Worm (Caenorhabditis elegans): Measurements from ENCODE around the gene npr-42.

npr-42 gene

DNA sequence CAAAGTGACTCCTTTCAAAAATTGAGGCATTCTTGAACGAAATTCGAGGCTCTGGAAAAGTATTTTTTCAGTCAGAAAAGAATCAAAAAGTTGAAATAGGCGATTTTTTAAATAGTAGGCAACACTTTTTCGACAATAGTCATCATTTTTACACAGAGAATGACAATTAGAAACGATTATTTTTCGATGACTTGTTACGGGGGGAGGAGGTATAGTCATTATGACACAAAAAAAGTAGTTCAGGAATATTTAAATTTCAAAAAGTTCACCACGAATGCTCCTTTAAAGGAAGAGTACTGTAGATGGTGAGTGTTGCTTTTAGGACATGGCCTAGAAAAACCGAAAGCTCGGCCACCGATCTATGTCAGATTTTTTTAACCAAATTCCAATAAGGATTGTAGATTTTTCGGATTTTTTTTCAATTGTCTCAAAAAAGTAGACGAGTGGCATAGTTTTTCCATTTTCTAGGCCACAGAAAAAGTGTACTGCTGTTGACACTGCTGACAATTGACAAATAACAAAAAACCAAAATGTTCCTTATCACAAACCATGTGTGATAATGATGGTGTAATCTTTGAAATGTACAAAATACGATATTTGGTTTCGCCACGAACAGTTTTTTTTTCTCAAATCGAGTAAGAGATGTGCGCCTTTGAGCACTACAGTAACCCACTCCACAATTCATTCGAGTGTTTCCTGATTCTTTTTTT is 31.1 kb downstream of the npr-42 start, which contains the start of gene Y52E8A.3:
TSS of gene Y52E8A.3 (minus strand) at position 51 of the 710 bp plus-strand sequence.
- TF ChIP-seq dao-5 (tag; optimal IDR thresholded peaks at IDR 0.05) (no peak), him-1 (tag; optimal IDR thresholded peaks at IDR 0.05) (no peak), W03F9.2 (tag; optimal IDR thresholded peaks at IDR 0.05) (no peak)

DNA sequence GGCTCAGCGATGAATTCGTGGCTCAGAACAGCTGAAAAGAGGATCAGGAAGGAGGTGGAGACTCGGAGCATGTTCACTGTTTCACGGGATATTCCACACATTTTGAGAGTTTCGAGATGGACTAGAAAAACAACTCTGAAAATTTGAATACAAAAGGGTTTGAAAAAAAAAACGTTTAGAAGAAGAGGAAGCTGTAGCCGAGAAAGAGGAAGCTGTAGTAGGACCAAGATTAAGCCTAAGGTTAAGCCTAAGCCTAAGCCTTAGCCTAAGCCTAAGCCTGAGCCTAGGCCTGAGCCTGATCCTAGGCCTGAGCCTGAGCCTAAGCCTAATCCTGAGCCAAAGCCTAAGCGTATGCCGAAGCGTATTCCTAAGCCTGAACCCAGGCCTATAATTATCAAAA is 36.1 kb downstream of the npr-42 start, which contains the start of gene plep-1:
TSS of gene plep-1 (minus strand) at position 101 of the 400 bp plus-strand sequence.
- no peak for TF ChIP-seq dao-5 (tag; optimal IDR thresholded peaks at IDR 0.05)
- TF ChIP-seq him-1 (tag; optimal IDR thresholded peaks at IDR 0.05) = no peak
- no peak for TF ChIP-seq W03F9.2 (tag; optimal IDR thresholded peaks at IDR 0.05)

DNA sequence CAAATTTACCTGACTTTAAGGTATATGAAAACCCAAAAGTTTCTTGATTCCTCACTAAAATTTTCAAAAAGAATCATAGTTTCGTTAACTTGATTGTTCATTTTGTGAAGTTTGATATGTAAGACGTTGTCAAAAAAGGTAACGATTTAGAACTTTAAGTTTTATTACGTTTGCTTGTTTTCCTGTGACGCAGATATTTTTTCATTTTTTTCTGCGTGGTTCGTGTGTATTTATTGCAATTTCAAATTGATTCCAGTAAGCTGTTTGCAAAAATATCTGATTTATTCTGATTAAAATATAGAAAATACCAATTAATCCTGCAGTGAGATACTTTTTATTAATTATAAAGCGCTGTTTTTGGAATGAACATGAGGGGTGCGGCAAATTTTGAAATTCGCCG is 40.0 kb downstream of the npr-42 start, which contains the start of gene srw-40:
TSS of gene srw-40 (minus strand) at position 101 of the 400 bp plus-strand sequence.
- TF ChIP-seq him-1 (tag; optimal IDR thresholded peaks at IDR 0.05) (no peak), W03F9.2 (tag; optimal IDR thresholded peaks at IDR 0.05) (no peak), dao-5 (tag; optimal IDR thresholded peaks at IDR 0.05) (no peak)

DNA sequence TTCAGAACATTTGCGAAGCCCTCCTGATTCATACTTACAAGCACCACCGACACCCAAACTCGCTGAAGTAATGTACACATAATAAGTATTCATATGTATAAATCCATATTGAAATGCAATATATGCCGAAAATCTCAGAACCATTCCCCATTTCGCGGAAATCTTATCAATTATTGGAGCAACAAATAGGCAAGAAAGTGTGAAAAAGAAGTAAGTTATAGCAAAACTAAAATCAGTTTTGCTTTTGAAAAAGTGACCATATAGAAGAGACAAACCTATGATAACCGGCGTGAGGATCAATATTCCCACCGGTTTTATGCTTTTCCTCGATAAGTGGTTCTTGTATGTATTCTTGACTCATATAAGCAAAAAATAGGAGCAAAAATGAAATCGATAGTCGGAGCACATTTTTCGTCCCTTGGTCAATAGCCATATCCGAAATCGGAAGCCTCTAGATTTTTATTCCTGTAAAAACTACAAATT is 43.6 kb downstream of the npr-42 start, which contains the start of gene Y52E8A.6:
TSS of gene Y52E8A.6 (minus strand) at position 433 of the 483 bp plus-strand sequence.
- TF ChIP-seq W03F9.2 (tag; optimal IDR thresholded peaks at IDR 0.05) = no peak
- TF ChIP-seq him-1 (tag; optimal IDR thresholded peaks at IDR 0.05) = no peak
- no peak for TF ChIP-seq dao-5 (tag; optimal IDR thresholded peaks at IDR 0.05)

DNA sequence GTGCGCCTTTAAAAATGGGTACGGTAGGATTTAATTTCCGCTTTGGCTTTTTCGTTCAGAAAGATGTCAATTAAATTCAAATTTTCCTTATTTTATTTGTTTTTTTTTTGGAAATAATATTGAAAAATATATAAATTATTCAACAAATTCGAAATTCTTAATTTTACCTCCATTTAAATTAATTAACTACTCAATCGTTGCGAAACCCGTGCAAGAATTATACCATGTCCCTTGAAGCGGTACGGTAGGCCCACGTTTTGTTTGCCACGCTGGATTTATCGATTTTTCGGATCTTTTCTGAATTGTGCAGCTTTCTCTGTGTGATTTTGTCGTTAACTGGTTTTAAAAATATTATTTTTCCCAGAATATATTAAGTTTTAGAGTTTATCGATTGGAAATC is 44.5 kb downstream of the npr-42 start, which contains the start of gene Y52E8A.2:
TSS of gene Y52E8A.2 (plus strand) at position 382 of the 400 bp plus-strand sequence.
- TF ChIP-seq W03F9.2 (tag; optimal IDR thresholded peaks at IDR 0.05) (no peak), dao-5 (tag; optimal IDR thresholded peaks at IDR 0.05) (no peak), him-1 (tag; optimal IDR thresholded peaks at IDR 0.05) (no peak)

DNA sequence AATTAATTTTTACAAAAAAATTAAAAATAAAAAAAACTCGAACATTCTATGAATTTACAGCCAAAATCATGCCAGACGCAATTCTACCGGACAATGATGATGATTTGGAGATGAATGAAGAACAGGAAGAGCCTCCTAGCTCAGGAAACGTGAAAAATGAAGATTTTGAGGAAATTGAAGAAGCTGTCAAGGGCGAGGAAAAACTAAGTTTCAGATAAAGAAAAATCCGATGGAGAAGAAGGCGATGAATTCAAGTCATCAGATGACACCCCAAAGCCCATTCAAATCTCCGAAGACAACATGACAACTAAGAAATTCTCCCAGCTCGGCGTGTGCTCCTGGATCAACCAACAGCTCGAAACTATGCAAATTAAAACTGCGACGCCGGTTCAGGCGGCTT is 45.8 kb downstream of the npr-42 start, which contains the start of gene Y52E8A.1:
TSS of gene Y52E8A.1 (plus strand) at position 301 of the 400 bp plus-strand sequence.
- TF ChIP-seq W03F9.2 (tag; optimal IDR thresholded peaks at IDR 0.05) (no peak), dao-5 (tag; optimal IDR thresholded peaks at IDR 0.05) (no peak), him-1 (tag; optimal IDR thresholded peaks at IDR 0.05) (no peak)

DNA sequence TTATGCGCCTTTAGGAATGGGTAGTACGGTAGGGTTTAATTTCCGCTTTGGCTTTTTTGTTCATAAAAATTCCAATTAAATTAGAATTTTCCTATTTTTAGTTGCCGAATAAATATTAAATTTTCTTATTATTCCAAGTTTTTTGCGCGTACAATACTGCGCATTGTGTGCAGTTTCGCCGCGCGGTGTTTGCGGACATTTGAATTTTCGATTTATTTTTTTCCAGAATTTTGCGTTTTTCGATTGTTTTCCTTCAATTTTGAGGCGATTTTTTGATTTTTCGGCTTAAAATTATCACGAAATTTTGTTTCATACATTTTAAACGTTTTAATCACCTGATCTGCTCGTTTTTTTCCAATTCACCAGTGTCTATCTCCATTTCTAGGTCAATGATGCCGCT is 46.9 kb downstream of the npr-42 start, which contains the start of gene H20J04.6:
TSS of gene H20J04.6 (plus strand) at position 386 of the 400 bp plus-strand sequence.
- no peak for TF ChIP-seq dao-5 (tag; optimal IDR thresholded peaks at IDR 0.05)

DNA sequence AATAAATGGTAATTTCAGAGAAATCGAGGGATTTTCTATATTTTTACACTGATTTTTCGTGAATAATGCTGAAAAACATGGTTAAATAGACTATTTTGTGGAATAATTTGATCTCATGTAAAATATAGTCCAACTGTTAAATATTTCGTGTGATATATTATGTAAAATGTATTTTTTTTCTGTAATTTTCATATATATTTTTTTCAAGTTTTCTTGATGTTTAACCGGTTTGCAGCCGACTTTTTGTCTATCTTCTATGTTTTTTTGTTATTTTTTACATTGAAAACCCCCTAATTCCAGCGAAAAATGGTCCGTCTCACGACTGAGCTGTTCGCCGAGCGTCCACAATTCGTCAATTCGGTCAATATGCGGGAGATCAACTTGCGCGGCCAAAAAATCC is 48.1 kb downstream of the npr-42 start, which contains the start of gene mog-2:
TSS of gene mog-2 (plus strand) at position 301 of the 400 bp plus-strand sequence.
- no peak for TF ChIP-seq him-1 (tag; optimal IDR thresholded peaks at IDR 0.05)
- TF ChIP-seq dao-5 (tag; optimal IDR thresholded peaks at IDR 0.05) = no peak

DNA sequence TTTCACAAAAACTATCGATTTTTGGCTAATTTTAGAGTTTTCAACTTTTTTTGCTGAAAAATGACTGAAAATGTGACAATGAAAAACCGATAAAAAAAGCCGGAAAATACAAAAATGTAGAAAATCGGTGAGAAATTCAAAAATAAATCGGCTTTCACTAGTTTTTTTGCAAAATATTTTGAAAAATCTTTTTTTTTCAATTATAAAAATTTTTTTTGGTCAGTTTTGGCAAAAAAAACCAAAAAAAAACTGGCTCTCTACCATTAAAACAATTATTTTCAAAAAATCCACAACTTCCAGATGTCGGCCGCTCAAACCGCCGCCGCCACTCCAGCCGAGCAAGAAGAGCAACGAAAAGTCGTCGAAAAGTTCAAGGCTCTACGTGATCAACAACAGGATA is 50.4 kb downstream of the npr-42 start, which contains the start of gene pfd-2:
TSS of gene pfd-2 (plus strand) at position 301 of the 400 bp plus-strand sequence.
- TF ChIP-seq him-1 (tag; optimal IDR thresholded peaks at IDR 0.05) = no peak
- TF ChIP-seq dao-5 (tag; optimal IDR thresholded peaks at IDR 0.05) = no peak
- TF ChIP-seq W03F9.2 (tag; optimal IDR thresholded peaks at IDR 0.05) = no peak

DNA sequence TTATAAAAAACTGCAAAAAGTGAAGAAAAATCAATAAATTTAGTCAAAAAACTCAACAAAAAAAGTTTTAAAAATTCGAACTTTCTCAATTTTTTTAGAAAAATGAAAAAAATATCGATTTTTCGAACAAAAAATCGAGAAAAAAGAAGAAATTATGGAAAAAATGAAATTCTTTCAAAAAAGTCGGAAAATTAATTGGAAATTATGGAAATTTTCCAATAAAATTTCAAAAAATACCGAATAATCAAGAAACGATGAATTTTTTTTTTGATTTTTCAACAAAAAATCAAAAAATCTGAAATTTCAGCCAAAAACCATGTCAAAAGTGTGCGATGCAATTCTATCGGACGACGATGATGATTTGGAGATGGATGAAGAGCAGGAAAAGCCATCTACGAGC is 52.7 kb downstream of the npr-42 start, which contains the start of gene H20J04.4:
TSS of gene H20J04.4 (plus strand) at position 301 of the 400 bp plus-strand sequence.
- TF ChIP-seq dao-5 (tag; optimal IDR thresholded peaks at IDR 0.05) = no peak

Measured in whole organism, L4/young adult.